Fruit fly (Drosophila melanogaster): ENCODE data around the gene Mec2.

- no peak for TF ChIP-seq CG10669 (GFP tag; optimal IDR thresholded peaks at IDR 0.05)
- no peak for TF ChIP-seq vri (GFP tag; optimal IDR thresholded peaks at IDR 0.05)
- TF ChIP-seq CG3032 (tag; optimal IDR thresholded peaks at IDR 0.05), result no peak
- no peak for TF ChIP-seq CG6163 (GFP tag; IDR thresholded peaks at IDR 0.05)
- no peak for TF ChIP-seq Hr39 (GFP tag; optimal IDR thresholded peaks at IDR 0.05)
- TF ChIP-seq pdm3 (GFP tag; optimal IDR thresholded peaks at IDR 0.05), result no peak
- no peak for TF ChIP-seq Ets21C (GFP tag; optimal IDR thresholded peaks at IDR 0.05)
- no peak for TF ChIP-seq lz (GFP tag; optimal IDR thresholded peaks at IDR 0.05)
- TF ChIP-seq CG32006 (GFP tag; optimal IDR thresholded peaks at IDR 0.05), result no peak
- no peak for TF ChIP-seq Eip78C (GFP tag)
- TF ChIP-seq cyc (GFP tag; optimal IDR thresholded peaks at IDR 0.05), result no peak
- no peak for TF ChIP-seq CG6808 (GFP tag; optimal IDR thresholded peaks at IDR 0.05)
- TF ChIP-seq CG34406 (GFP tag; optimal IDR thresholded peaks at IDR 0.05), result no peak
- TF ChIP-seq Gug (GFP tag; IDR thresholded peaks at IDR 0.05), result no peak
Observed at dm6 chrX:19211982-19212381, 24.1 kb downstream of the Mec2 start, which contains the start of gene CG14195.
